Worm (Caenorhabditis elegans): Measurements from ENCODE around the gene F10G2.4.

- TF ChIP-seq T22C8.4 (GFP tag; IDR thresholded peaks at IDR 0.05) (no peak), cog-1 (tag; optimal IDR thresholded peaks at IDR 0.05) (no peak), klf-2 (GFP tag; conservative IDR thresholded peaks at IDR 0.05) (no peak), med-1 (GFP tag; optimal IDR thresholded peaks at IDR 0.05; ENCODE audit: insufficient read depth) (no peak)
Observed at ce11 chrV:7349541-7349940, 22.5 kb downstream of the F10G2.4 start, which contains the start of gene nhr-149.

All from whole organism, midembryonic.